Fruit fly (Drosophila melanogaster) whole organism, adult: Measurements from ENCODE around the gene mxc.

ENCODE experiments used
- CG11617 ChIP-seq: fragments of 200-800 bp; sonication (Bioruptor generic); optimal IDR thresholded peaks from 2 replicates; lab custom pipeline; 2017; ENCODE audit warnings: mild to moderate bottlenecking, missing biosample characterization, missing genetic modification reagents, missing genetic modification characterization
- CG12768 ChIP-seq: fragments of 200-800 bp; sonication (Bioruptor generic); optimal IDR thresholded peaks from 2 replicates; lab custom pipeline; 2017; ENCODE audit warnings: missing biosample characterization, missing genetic modification characterization, mild to moderate bottlenecking, moderate library complexity, missing genetic modification reagents
- CG14711 ChIP-seq: fragments of 200-800 bp; sonication (Bioruptor generic); optimal IDR thresholded peaks from 2 replicates; lab custom pipeline; 2018; ENCODE audit warnings: missing biosample characterization, mild to moderate bottlenecking, missing genetic modification characterization, moderate library complexity
- CG1620 ChIP-seq: fragments of 200-800 bp; sonication (Bioruptor generic); optimal IDR thresholded peaks from 2 replicates; lab custom pipeline; 2016; ENCODE audit warnings: missing biosample characterization, missing genetic modification characterization
- CG33017 ChIP-seq: fragments of 200-800 bp; sonication (Bioruptor generic); optimal IDR thresholded peaks from 2 replicates; lab custom pipeline; 2018; ENCODE audit warnings: missing biosample characterization, mild to moderate bottlenecking, missing genetic modification characterization, moderate library complexity
- CG5204 ChIP-seq: fragments of 200-800 bp; sonication (Bioruptor generic); optimal IDR thresholded peaks from 2 replicates; lab custom pipeline; 2016; ENCODE audit warnings: missing biosample characterization, missing genetic modification characterization
- CG7045 ChIP-seq: fragments of 200-800 bp; sonication (Bioruptor generic); optimal IDR thresholded peaks from 2 replicates; lab custom pipeline; 2017; ENCODE audit warnings: missing biosample characterization, mild to moderate bottlenecking, missing genetic modification characterization
- CG7101 ChIP-seq: fragments of 200-800 bp; sonication (Bioruptor generic); optimal IDR thresholded peaks from 2 replicates; lab custom pipeline; 2018; ENCODE audit warnings: missing biosample characterization, mild to moderate bottlenecking, missing genetic modification characterization, moderate library complexity
- Clk ChIP-seq: fragments of 200-800 bp; sonication (Bioruptor generic); optimal IDR thresholded peaks from 2 replicates; lab custom pipeline; 2017; ENCODE audit warnings: missing biosample characterization, missing genetic modification characterization
- Crg-1 ChIP-seq: fragments of 200-800 bp; sonication (Bioruptor generic); optimal IDR thresholded peaks from 2 replicates; lab custom pipeline; 2016; ENCODE audit warnings: missing biosample characterization, missing genetic modification characterization
- Hr96 ChIP-seq: fragments of 200-800 bp; sonication (Bioruptor generic); optimal IDR thresholded peaks from 2 replicates; lab custom pipeline; 2016; ENCODE audit warnings: missing biosample characterization, missing genetic modification characterization
- Mnt ChIP-seq: fragments of 200-800 bp; sonication (Bioruptor generic); optimal IDR thresholded peaks from 2 replicates; lab custom pipeline; 2016; ENCODE audit warnings: missing biosample characterization, mild to moderate bottlenecking, missing genetic modification characterization
- bab1 ChIP-seq: fragments of 200-800 bp; sonication (Bioruptor generic); optimal IDR thresholded peaks from 3 replicates; lab custom pipeline; 2019; ENCODE audit warnings: missing biosample characterization, mild to moderate bottlenecking, missing genetic modification characterization, moderate library complexity
- cic ChIP-seq: fragments of 200-800 bp; sonication (Bioruptor generic); optimal IDR thresholded peaks from 2 replicates; lab custom pipeline; 2017; ENCODE audit warnings: missing biosample characterization, mild to moderate bottlenecking, missing genetic modification characterization, moderate library complexity
- cnc ChIP-seq, 2 experiments: fragments of >200 bp; optimal IDR thresholded peaks; 2 replicates each; lab custom pipeline; 2017
- kay ChIP-seq: fragments of 200-800 bp; sonication (Bioruptor generic); peaks from one replicate; lab custom pipeline; 2016; ENCODE audit warnings: missing biosample characterization, missing genetic modification characterization, borderline replicate concordance
- ovo ChIP-seq: fragments of 200-800 bp; sonication (Bioruptor generic); optimal IDR thresholded peaks from 2 replicates; lab custom pipeline; 2016; ENCODE audit warnings: missing biosample characterization, missing genetic modification characterization
- pad ChIP-seq: fragments of 200-800 bp; sonication (Bioruptor generic); optimal IDR thresholded peaks from 3 replicates; lab custom pipeline; 2017; ENCODE audit warnings: missing biosample characterization, missing genetic modification characterization, mild to moderate bottlenecking, moderate library complexity, missing genetic modification reagents
- tj ChIP-seq: fragments of 200-800 bp; sonication (Bioruptor generic); optimal IDR thresholded peaks from 3 replicates; lab custom pipeline; 2017; ENCODE audit warnings: missing biosample characterization, mild to moderate bottlenecking, missing genetic modification characterization, moderate library complexity
- toe ChIP-seq: fragments of 200-800 bp; sonication (Bioruptor generic); optimal IDR thresholded peaks from 2 replicates; lab custom pipeline; 2016; ENCODE audit warnings: missing biosample characterization, missing genetic modification characterization

The mxc gene

dm6 chrX:9193604-9194003, 49.7 kb downstream of the mxc start, which contains the start of gene CG12106:
Gene CG12106, plus strand, starts transcription at chrX:9193898.
- peak; percentile 71 for TF ChIP-seq CG14711 (tag; lab: Kevin White, UChicago)
- peak; percentile 29 for TF ChIP-seq Mnt (GFP tag; lab: Kevin White, UChicago)
- peak; percentile 25 for TF ChIP-seq CG12768 (GFP tag; lab: Kevin White, UChicago)
- TF ChIP-seq toe (GFP tag; lab: Kevin White, UChicago) = peak; percentile 24
- no peak for TF ChIP-seq tj (GFP tag; lab: Kevin White, UChicago)
- TF ChIP-seq Crg-1 (GFP tag; lab: Kevin White, UChicago) = peak; percentile 28
- TF ChIP-seq bab1 (GFP tag; lab: Kevin White, UChicago) = peak; percentile 60
- TF ChIP-seq Hr96 (GFP tag; lab: Kevin White, UChicago) = no peak
- peak; percentile 39 for TF ChIP-seq CG5204 (GFP tag; lab: Kevin White, UChicago)
- TF ChIP-seq CG11617 (GFP tag; lab: Kevin White, UChicago) = peak; percentile 25
- TF ChIP-seq kay (GFP tag; lab: Kevin White, UChicago) = no peak
- TF ChIP-seq cic (GFP tag; lab: Kevin White, UChicago) = no peak
- peak; percentile 38 for TF ChIP-seq CG33017 (tag; lab: Kevin White, UChicago)
- peak; percentile 73 for TF ChIP-seq CG7101
- TF ChIP-seq CG1620 (GFP tag; lab: Kevin White, UChicago) = peak; percentile 56
- peak; percentile 31 for TF ChIP-seq pad (GFP tag; lab: Kevin White, UChicago)
- peak; percentile 57 for TF ChIP-seq ovo (GFP tag; lab: Kevin White, UChicago)

DNA sequence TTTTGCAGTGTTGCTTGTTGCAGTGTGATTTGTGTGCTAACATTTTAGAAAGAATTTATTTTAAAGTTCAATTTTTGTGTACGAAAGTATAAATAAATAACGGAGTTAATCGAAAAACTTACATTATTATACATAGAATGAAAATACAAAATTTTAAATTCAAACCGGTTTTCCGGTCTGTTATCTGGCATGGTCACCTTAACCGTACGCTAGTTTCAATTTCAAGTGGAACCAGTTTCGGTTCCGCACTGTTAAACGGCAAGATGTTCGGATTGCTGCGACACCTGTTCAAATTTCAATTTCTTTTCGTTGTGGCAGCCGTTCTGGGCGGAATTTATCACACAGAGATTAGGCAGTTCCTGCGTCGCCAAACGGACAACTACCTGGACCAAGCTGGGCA, 50.8 kb downstream of the mxc start, which contains the start of gene CG12056:
Gene CG12056 (plus strand): TSS at position 241 of the 400 bp plus-strand sequence.
- TF ChIP-seq pad (GFP tag; lab: Kevin White, UChicago) (no peak), bab1 (GFP tag; lab: Kevin White, UChicago) (peak; percentile 35)

DNA sequence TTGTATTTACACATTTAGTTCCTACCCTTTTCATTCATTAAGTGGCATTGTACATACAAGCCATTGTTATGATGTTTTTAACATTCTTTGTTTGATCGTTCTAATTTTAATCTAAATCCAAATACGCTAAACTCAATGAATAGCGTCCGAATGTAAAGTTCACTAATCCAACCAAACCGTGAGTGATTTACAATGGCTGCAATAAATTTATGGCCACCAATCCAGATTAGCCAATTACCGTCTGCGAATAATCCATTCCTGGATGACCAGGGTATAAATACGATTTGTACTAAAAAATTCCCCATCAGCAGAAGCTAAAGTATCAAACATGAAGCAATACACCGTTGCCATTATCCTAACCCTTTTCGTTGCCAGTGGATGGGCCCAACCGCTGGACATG, 51.9 kb downstream of the mxc start, which contains the start of gene CG12057:
Gene CG12057 (plus strand): TSS at position 301 of the 400 bp plus-strand sequence.
- TF ChIP-seq ovo (GFP tag; lab: Kevin White, UChicago) = no peak
- no peak for TF ChIP-seq cic (GFP tag; lab: Kevin White, UChicago)
- no peak for TF ChIP-seq CG1620 (GFP tag; lab: Kevin White, UChicago)
- no peak for TF ChIP-seq cnc (optimal IDR thresholded peaks at IDR 0.05; lab: Kevin White, UChicago)
- no peak for TF ChIP-seq CG7101
- no peak for TF ChIP-seq Clk (GFP tag; lab: Kevin White, UChicago)
- no peak for TF ChIP-seq toe (GFP tag; lab: Kevin White, UChicago)
- no peak for TF ChIP-seq bab1 (GFP tag; lab: Kevin White, UChicago)
- no peak for TF ChIP-seq CG5204 (GFP tag; lab: Kevin White, UChicago)
- TF ChIP-seq CG33017 (tag; lab: Kevin White, UChicago) = no peak
- TF ChIP-seq Mnt (GFP tag; lab: Kevin White, UChicago) = no peak
- no peak for TF ChIP-seq tj (GFP tag; lab: Kevin White, UChicago)
- no peak for TF ChIP-seq pad (GFP tag; lab: Kevin White, UChicago)
- no peak for TF ChIP-seq Hr96 (GFP tag; lab: Kevin White, UChicago)
- TF ChIP-seq CG7045 (GFP tag; lab: Kevin White, UChicago) = no peak
- TF ChIP-seq CG12768 (GFP tag; lab: Kevin White, UChicago) = no peak
- no peak for TF ChIP-seq Crg-1 (GFP tag; lab: Kevin White, UChicago)
- no peak for TF ChIP-seq kay (GFP tag; lab: Kevin White, UChicago)

- TF ChIP-seq toe (GFP tag; lab: Kevin White, UChicago) = no peak
- no peak for TF ChIP-seq Hr96 (GFP tag; lab: Kevin White, UChicago)
- TF ChIP-seq CG7045 (GFP tag; lab: Kevin White, UChicago) = no peak
- TF ChIP-seq CG11617 (GFP tag; lab: Kevin White, UChicago) = no peak
- no peak for TF ChIP-seq CG12768 (GFP tag; lab: Kevin White, UChicago)
- no peak for TF ChIP-seq pad (GFP tag; lab: Kevin White, UChicago)
- TF ChIP-seq ovo (GFP tag; lab: Kevin White, UChicago) = no peak
- no peak for TF ChIP-seq CG33017 (tag; lab: Kevin White, UChicago)
- no peak for TF ChIP-seq CG1620 (GFP tag; lab: Kevin White, UChicago)
These were observed 52.6 kb downstream of the mxc start, which contains the start of gene CG12115 for dm6 chrX:9190555-9191184. Gene CG12115, minus strand, starts transcription at chrX:9190605.

DNA sequence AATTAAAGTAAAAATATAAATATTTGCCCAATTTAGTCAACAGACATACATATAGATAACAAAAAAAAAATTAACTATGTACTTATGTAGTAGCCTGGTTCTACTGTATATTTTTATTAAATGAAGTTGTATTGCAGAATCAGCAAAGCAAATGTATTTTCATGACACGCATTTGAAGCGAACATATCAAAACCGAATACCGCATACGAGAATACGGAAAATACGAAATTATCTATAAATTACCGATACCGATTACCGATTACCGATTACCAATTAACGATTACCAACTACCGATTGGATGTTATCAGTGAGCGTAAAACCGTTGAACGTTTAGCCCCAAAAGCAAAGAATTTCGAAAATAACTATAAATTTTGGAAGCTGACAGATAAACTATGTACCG, 55.8 kb downstream of the mxc start:
- TF ChIP-seq pad (GFP tag; lab: Kevin White, UChicago) = no peak
- TF ChIP-seq CG5204 (GFP tag; lab: Kevin White, UChicago) = no peak
- TF ChIP-seq kay (GFP tag; lab: Kevin White, UChicago) = no peak
- no peak for TF ChIP-seq cic (GFP tag; lab: Kevin White, UChicago)
- no peak for TF ChIP-seq CG14711 (tag; lab: Kevin White, UChicago)
